Worm (Caenorhabditis elegans): ENCODE data around the gene C56A3.6.
A peak's percentile ranks its signal among the peaks of the same experiment; 100 is the strongest.

Gene C56A3.6

DNA sequence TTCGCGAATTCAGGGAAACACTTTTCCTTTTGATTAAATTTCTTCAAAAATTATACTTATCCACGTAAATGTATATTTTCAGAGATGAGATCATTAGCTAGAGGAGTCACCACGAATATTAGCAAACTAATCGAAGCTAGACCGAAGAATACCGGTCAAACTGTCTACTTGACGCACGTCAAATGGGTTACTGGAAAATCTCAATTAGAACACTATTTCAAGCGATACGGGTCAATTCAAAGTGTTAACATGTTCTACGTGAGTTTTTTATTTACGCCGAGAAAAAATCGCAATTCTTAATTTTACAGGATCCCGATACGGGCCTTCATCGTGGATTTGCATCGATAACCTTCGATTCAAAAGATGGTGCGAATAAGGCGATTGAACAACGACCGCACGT lies 9.6 kb upstream of the C56A3.6 start, which contains the start of gene slrp-1:
Gene slrp-1 (plus strand): TSS at position 83 of the 400 bp plus-strand sequence.
- TF ChIP-seq efl-1 (optimal IDR thresholded peaks at IDR 0.05) (no peak), efl-1 (GFP tag; optimal IDR thresholded peaks at IDR 0.05 in 1 of 2) (peak in 1 of 2 experiments; percentile 79), ceh-63 (GFP tag; optimal IDR thresholded peaks at IDR 0.05) (no peak), unc-98 (GFP tag; IDR thresholded peaks at IDR 0.05) (no peak), lin-39 (tag; optimal IDR thresholded peaks at IDR 0.05) (no peak), nhr-85 (tag) (peak; percentile 53), swsn-7 (tag; optimal IDR thresholded peaks at IDR 0.05) (no peak)

DNA sequence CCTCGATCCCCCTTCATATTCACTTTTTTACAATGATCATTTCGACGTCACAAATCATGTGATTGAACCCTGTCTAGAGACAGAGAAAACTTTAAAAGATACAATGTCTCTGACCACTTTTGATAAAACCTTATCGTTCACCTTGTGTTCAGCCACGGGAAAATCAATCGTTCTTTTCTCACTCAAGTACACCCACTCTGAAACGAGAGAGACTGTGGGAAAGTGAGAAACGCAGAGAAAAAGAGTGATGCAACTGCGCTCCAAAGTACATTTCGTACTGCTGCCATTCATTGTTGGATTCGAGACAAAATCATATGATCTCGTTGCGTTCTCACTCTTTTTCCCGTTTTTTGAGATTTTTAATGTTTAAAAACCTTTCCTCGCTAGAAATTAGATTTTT lies 9.0 kb upstream of the C56A3.6 start:
- TF ChIP-seq mep-1 (tag; optimal IDR thresholded peaks at IDR 0.05) (peak; percentile 93), lin-15B (tag; optimal IDR thresholded peaks at IDR 0.05) (peak; percentile 86), hpl-2 (GFP tag; optimal IDR thresholded peaks at IDR 0.05) (peak; percentile 70), pax-3 (tag; optimal IDR thresholded peaks at IDR 0.05) (peak; percentile 93), nhr-47 (tag; optimal IDR thresholded peaks at IDR 0.05) (peak; percentile 90), ceh-63 (GFP tag; optimal IDR thresholded peaks at IDR 0.05) (no peak), nhr-28 (tag; optimal IDR thresholded peaks at IDR 0.05) (no peak), elt-3 (tag; optimal IDR thresholded peaks at IDR 0.05) (peak in 5 of 6 experiments; percentile 12 to 97 (median 83)), blmp-1 (tag; optimal IDR thresholded peaks at IDR 0.05) (peak; percentile 90), zag-1 (tag; optimal IDR thresholded peaks at IDR 0.05) (no peak), fkh-10 (GFP tag; optimal IDR thresholded peaks at IDR 0.05) (peak; percentile 24), tlp-1 (tag; optimal IDR thresholded peaks at IDR 0.05) (no peak), ceh-90 (tag; optimal IDR thresholded peaks at IDR 0.05) (peak; percentile 50), tbx-2 (tag; optimal IDR thresholded peaks at IDR 0.05) (peak; percentile 93), C04F5.9 (tag; optimal IDR thresholded peaks at IDR 0.05) (peak; percentile 66), xbp-1 (tag; optimal IDR thresholded peaks at IDR 0.05) (peak; percentile 88), nhr-11 (tag; optimal IDR thresholded peaks at IDR 0.05) (peak; percentile 42), nhr-77 (tag; optimal IDR thresholded peaks at IDR 0.05) (peak; percentile 85), sptf-1 (tag; optimal IDR thresholded peaks at IDR 0.05) (no peak), nhr-19 (GFP tag; conservative IDR thresholded peaks at IDR 0.05) (peak; percentile 94), lin-39 (tag; optimal IDR thresholded peaks at IDR 0.05) (peak; percentile 7), unc-130 (tag; optimal IDR thresholded peaks at IDR 0.05) (peak; percentile 90), hlh-17 (GFP tag; optimal IDR thresholded peaks at IDR 0.05; ENCODE audit: borderline replicate concordance) (no peak), pqm-1 (tag; optimal IDR thresholded peaks at IDR 0.05) (no peak), efl-1 (optimal IDR thresholded peaks at IDR 0.05) (peak; percentile 86 to 89), efl-1 (GFP tag; optimal IDR thresholded peaks at IDR 0.05 in 1 of 2) (peak; percentile 81 to 98), swsn-7 (tag; optimal IDR thresholded peaks at IDR 0.05) (peak; percentile 90), ceh-82 (tag; optimal IDR thresholded peaks at IDR 0.05) (peak; percentile 41 to 80 (median 69)), egl-27 (tag; optimal IDR thresholded peaks at IDR 0.05) (no peak), nhr-85 (tag) (peak; percentile 96), alr-1 (tag; optimal IDR thresholded peaks at IDR 0.05; ENCODE audit: borderline replicate concordance) (no peak), irx-1 (tag; optimal IDR thresholded peaks at IDR 0.05) (peak; percentile 80), ztf-4 (tag; optimal IDR thresholded peaks at IDR 0.05) (peak; percentile 71), ceh-88 (GFP tag; IDR thresholded peaks at IDR 0.05) (0 out of 2 replicates have a peak, but pooled peaks have one; percentile 33), nhr-20 (tag; optimal IDR thresholded peaks at IDR 0.05) (peak; percentile 98), nhr-84 (tag; optimal IDR thresholded peaks at IDR 0.05) (no peak), Y116A8C.19 (tag; optimal IDR thresholded peaks at IDR 0.05; ENCODE audit: borderline replicate concordance) (no peak), sup-37 (GFP tag; optimal IDR thresholded peaks at IDR 0.05) (peak; percentile 59), mdl-1 (tag; optimal IDR thresholded peaks at IDR 0.05) (peak in 1 of 2 experiments; percentile 89), fkh-4 (tag; optimal IDR thresholded peaks at IDR 0.05; ENCODE audit: borderline replicate concordance) (no peak), ama-1 (optimal IDR thresholded peaks at IDR 0.05) (peak; percentile 69), zip-4 (GFP tag; optimal IDR thresholded peaks at IDR 0.05) (peak; percentile 56), snpc-4 (tag; optimal IDR thresholded peaks at IDR 0.05) (peak; percentile 79), unc-30 (tag; optimal IDR thresholded peaks at IDR 0.05) (no peak), rnt-1 (tag; optimal IDR thresholded peaks at IDR 0.05) (peak; percentile 90), dpl-1 (GFP tag; optimal IDR thresholded peaks at IDR 0.05) (peak; percentile 70 to 92 (median 83)), F16B12.6 (tag; optimal IDR thresholded peaks at IDR 0.05) (peak; percentile 44), lin-14 (GFP tag; optimal IDR thresholded peaks at IDR 0.05) (peak; percentile 98), lsy-2 (tag; optimal IDR thresholded peaks at IDR 0.05) (peak; percentile 86 to 92)
